Worm (Caenorhabditis elegans) whole organism, early embryonic: ENCODE measurements around the gene F40C5.2.

Experiments used
- B0310.2 ChIP-seq: sonication (generic microtip); optimal IDR thresholded peaks from 2 replicates; lab custom pipeline; 2016; ENCODE audit warnings: mild to moderate bottlenecking, missing genetic modification characterization, missing compliant biosample characterization
- aly-1 ChIP-seq: sonication (generic microtip); optimal IDR thresholded peaks from 2 replicates; lab custom pipeline; 2016; ENCODE audit warnings: missing genetic modification characterization, missing compliant biosample characterization
- ama-1 ChIP-seq: fragments of 150-350 bp; optimal IDR thresholded peaks from 2 replicates; lab custom pipeline; 2014
- ceh-13 ChIP-seq: fragments of 200-800 bp; sonication (Bioruptor generic); optimal IDR thresholded peaks from 2 replicates; lab custom pipeline; 2018; ENCODE audit warnings: mild to moderate bottlenecking, missing genetic modification characterization, missing compliant biosample characterization
- ceh-36 ChIP-seq: sonication (generic microtip); optimal IDR thresholded peaks from 2 replicates; lab custom pipeline; 2016; ENCODE audit warnings: missing genetic modification characterization, inconsistent platforms, missing compliant biosample characterization
- hmbx-1 ChIP-seq: sonication (generic microtip); optimal IDR thresholded peaks from 2 replicates; lab custom pipeline; 2016; ENCODE audit warnings: mild to moderate bottlenecking, missing genetic modification characterization, missing compliant biosample characterization
- sea-1 ChIP-seq: fragments of 200-800 bp; sonication (Bioruptor generic); conservative IDR thresholded peaks from 2 replicates; pipeline ENCODE4 v1.3.6; 2022; ENCODE audit warnings: missing genetic modification characterization, missing compliant biosample characterization

- TF ChIP-seq aly-1 (no peak), ama-1 (lab: Kevin White, UChicago) (no peak), hmbx-1 (tag; lab: Kevin White, UChicago) (no peak), sea-1 (GFP tag; lab: Robert Waterston, UW) (no peak), ceh-36 (tag; lab: Kevin White, UChicago) (no peak), B0310.2 (tag; lab: Kevin White, UChicago) (no peak), ceh-13 (no peak)
Observed at ce11 chrV:3616844-3617243, 46.0 kb downstream of the F40C5.2 start.
